Fruit fly (Drosophila melanogaster): ENCODE results near the gene Polr2J.

Gene Polr2J

DNA sequence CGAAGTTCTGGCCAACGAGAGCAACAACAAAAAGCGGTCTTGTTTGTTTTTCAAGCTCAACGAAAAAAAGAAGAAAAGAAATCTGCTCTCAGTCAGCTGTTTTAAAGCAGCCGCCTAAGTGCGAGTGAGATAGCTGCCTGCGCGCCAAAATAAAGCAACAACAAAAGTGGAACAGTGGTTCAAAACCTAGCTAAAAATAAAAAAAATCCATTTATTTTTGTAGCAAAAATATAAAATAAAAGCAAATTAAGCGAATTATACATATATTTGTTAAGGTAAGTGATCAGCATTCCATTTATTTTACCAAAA is 25.0 kb downstream of the Polr2J start (continued):
- peak; percentile 66 for TF ChIP-seq Smox (GFP tag; optimal IDR thresholded peaks at IDR 0.05)
- peak; percentile 76 for TF ChIP-seq CG10631 (GFP tag; optimal IDR thresholded peaks at IDR 0.05)
- TF ChIP-seq CG1621 (tag; optimal IDR thresholded peaks at IDR 0.05), result peak; percentile 98
- peak; percentile 45 for TF ChIP-seq CG4318 (GFP tag; optimal IDR thresholded peaks at IDR 0.05)
- peak; percentile 85 for TF ChIP-seq Eip75B (GFP tag; optimal IDR thresholded peaks at IDR 0.05)
- peak; percentile 36 for TF ChIP-seq fd85E (GFP tag; optimal IDR thresholded peaks at IDR 0.05)
- peak; percentile 87 for TF ChIP-seq achi (GFP tag; optimal IDR thresholded peaks at IDR 0.05)
- no peak; the same call in 1 of the 2 replicates for TF ChIP-seq CG11294 (GFP tag; IDR thresholded peaks at IDR 0.05)
- peak; percentile 13 for TF ChIP-seq Ets21C (GFP tag; optimal IDR thresholded peaks at IDR 0.05)
- TF ChIP-seq spab (GFP tag; optimal IDR thresholded peaks at IDR 0.05), result peak; percentile 99
- peak; percentile 97 for TF ChIP-seq CG16779 (tag; optimal IDR thresholded peaks at IDR 0.05)
- peak; percentile 98 for TF ChIP-seq Ets96B (tag; optimal IDR thresholded peaks at IDR 0.05)
- TF ChIP-seq Sox14 (GFP tag; optimal IDR thresholded peaks at IDR 0.05), result peak; percentile 81
- TF ChIP-seq dac (GFP tag; optimal IDR thresholded peaks at IDR 0.05), result peak; percentile 85
- peak; percentile 76 for TF ChIP-seq Eip93F (GFP tag; optimal IDR thresholded peaks at IDR 0.05)
- TF ChIP-seq eg (GFP tag; IDR thresholded peaks at IDR 0.05), result peak; percentile 94
- TF ChIP-seq ss (GFP tag; optimal IDR thresholded peaks at IDR 0.05), result peak; percentile 99
- TF ChIP-seq Met (GFP tag; optimal IDR thresholded peaks at IDR 0.05), result peak; percentile 62
- no peak for TF ChIP-seq Hr38 (GFP tag; optimal IDR thresholded peaks at IDR 0.05)
- peak; percentile 31 for TF ChIP-seq CG31627 (GFP tag; optimal IDR thresholded peaks at IDR 0.05)
- TF ChIP-seq CG8632 (GFP tag; optimal IDR thresholded peaks at IDR 0.05), result peak; percentile 88
- peak; percentile 98 for TF ChIP-seq CG10669 (GFP tag; optimal IDR thresholded peaks at IDR 0.05)
- TF ChIP-seq topi (GFP tag; optimal IDR thresholded peaks at IDR 0.05), result peak; percentile 71
- no peak for TF ChIP-seq Sox15 (GFP tag; optimal IDR thresholded peaks at IDR 0.05)
- TF ChIP-seq Sox102F (GFP tag; optimal IDR thresholded peaks at IDR 0.05), result peak; percentile 86
- TF ChIP-seq salr (GFP tag; optimal IDR thresholded peaks at IDR 0.05), result peak; percentile 90 to 97
- peak; percentile 72 for TF ChIP-seq CG8319 (GFP tag; optimal IDR thresholded peaks at IDR 0.05)
- TF ChIP-seq Eip78C (GFP tag), result peak; percentile 93
- peak; percentile 96 for TF ChIP-seq CG3032 (tag; optimal IDR thresholded peaks at IDR 0.05)
- peak; percentile 96 for TF ChIP-seq CG6854 (GFP tag; optimal IDR thresholded peaks at IDR 0.05)
- peak; percentile 83 for TF ChIP-seq CG7368 (GFP tag; optimal IDR thresholded peaks at IDR 0.05)
- peak; percentile 85 for TF ChIP-seq CG11762 (GFP tag; optimal IDR thresholded peaks at IDR 0.05; ENCODE audit: insufficient read depth)
- peak; percentile 74 for TF ChIP-seq Blimp-1 (GFP tag; optimal IDR thresholded peaks at IDR 0.05)

DNA sequence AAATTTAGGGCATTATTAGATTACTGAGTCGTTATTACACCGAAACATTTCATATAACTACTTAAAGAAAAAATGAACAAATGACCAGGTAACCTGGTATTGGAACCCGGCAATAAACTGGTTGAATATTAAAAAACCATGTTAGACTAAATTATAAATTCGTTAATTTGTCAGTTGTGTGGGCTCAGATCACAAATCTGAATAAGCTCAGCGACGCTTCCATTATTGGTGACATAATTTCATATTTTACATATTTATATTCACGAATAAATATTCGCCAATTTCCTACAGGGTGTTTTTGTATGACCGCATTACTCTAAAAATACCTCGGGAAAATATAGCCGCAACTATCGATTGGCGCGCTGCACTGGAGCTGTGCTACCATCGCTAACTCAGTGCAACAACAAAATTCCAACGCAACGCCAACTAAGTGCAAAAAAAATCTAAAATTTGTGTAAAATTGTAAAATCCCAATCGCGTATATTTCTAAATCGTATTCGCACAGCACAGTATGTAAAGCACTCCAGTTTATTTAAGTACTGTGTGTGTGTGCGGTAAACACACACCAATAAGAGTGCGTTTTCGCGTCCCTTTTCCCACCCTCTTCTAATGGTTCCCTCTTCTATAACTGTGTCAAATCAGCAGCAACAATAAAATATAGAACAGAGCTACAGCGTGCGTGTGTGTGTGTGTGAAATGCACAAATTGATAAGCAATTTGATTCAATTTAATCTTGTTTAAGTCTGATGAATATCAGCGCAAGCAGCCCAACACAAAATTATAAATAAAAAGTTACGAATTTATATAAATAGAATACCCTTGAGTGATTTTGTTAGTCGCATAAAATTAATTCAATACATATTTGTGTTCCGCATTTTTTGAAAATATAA is 25.6 kb downstream of the Polr2J start, which contains the start of gene CLIP-190:
Gene CLIP-190 (plus strand): TSS at position 370 of the 890 bp plus-strand sequence.
- TF ChIP-seq Hr4 (GFP tag; optimal IDR thresholded peaks at IDR 0.05) (peak; percentile 18), fd85E (GFP tag; optimal IDR thresholded peaks at IDR 0.05) (no peak), Eip78C (GFP tag) (peak; percentile 30), lz (GFP tag; optimal IDR thresholded peaks at IDR 0.05) (peak; percentile 16), CG1621 (tag; optimal IDR thresholded peaks at IDR 0.05) (no peak), svp (GFP tag) (peak; percentile 66), Hr39 (GFP tag; optimal IDR thresholded peaks at IDR 0.05) (peak; percentile 0), pdm3 (GFP tag; optimal IDR thresholded peaks at IDR 0.05) (peak; percentile 10), CG6792 (GFP tag; optimal IDR thresholded peaks at IDR 0.05) (no peak)

Data from whole organism, prepupa.